Worm (Caenorhabditis elegans) whole organism, young adult: Measurements from ENCODE around the gene C15H7.4.
A peak's percentile ranks its signal among the peaks of the same experiment; 100 is the strongest.

ENCODE experiments used
- B0019.2 ChIP-seq: fragments of 200-800 bp; sonication (Bioruptor generic); conservative IDR thresholded peaks from 2 replicates; pipeline ENCODE4 v1.3.6; 2022; ENCODE audit warnings: missing genetic modification reagents, missing genetic modification characterization, missing compliant biosample characterization
- B0261.1 ChIP-seq: sonication (generic microtip); optimal IDR thresholded peaks from 2 replicates; lab custom pipeline; 2016; ENCODE audit warnings: mild to moderate bottlenecking, missing genetic modification characterization, moderate library complexity, missing compliant biosample characterization
- C17E4.6 ChIP-seq: fragments of 200-800 bp; sonication (Bioruptor generic); IDR thresholded peaks from 2 replicates; pipeline ENCODE4 v1.3.6; 2022; ENCODE audit warnings: missing genetic modification reagents, missing genetic modification characterization, missing compliant biosample characterization
- F23B12.7 ChIP-seq: sonication (generic microtip); optimal IDR thresholded peaks from 2 replicates; lab custom pipeline; 2017; ENCODE audit warnings: missing genetic modification characterization, mild to moderate bottlenecking, missing compliant biosample characterization, antibody characterized with exemption, moderate library complexity; ENCODE audit not compliant: insufficient read depth
- F33H1.4 ChIP-seq: fragments of 200-800 bp; sonication (Bioruptor generic); IDR thresholded peaks from 2 replicates; pipeline ENCODE4 v1.3.6; 2022; ENCODE audit warnings: missing genetic modification reagents, missing genetic modification characterization, missing compliant biosample characterization
- K11D2.4 ChIP-seq: fragments of 200-800 bp; sonication (Bioruptor generic); IDR thresholded peaks from 2 replicates; pipeline ENCODE4 v1.3.6; 2022; ENCODE audit warnings: missing genetic modification reagents, missing genetic modification characterization, missing compliant biosample characterization
- K12H6.12 ChIP-seq: fragments of 200-800 bp; sonication (Bioruptor generic); optimal IDR thresholded peaks from 2 replicates; lab custom pipeline; 2018; ENCODE audit warnings: mild to moderate bottlenecking, missing genetic modification characterization, missing compliant biosample characterization
- T26A5.8 ChIP-seq: sonication (generic microtip); optimal IDR thresholded peaks from 2 replicates; lab custom pipeline; 2016; ENCODE audit warnings: missing genetic modification characterization, missing compliant biosample characterization
- Y79H2A.3 ChIP-seq: fragments of 200-800 bp; sonication (Bioruptor generic); conservative IDR thresholded peaks from 2 replicates; pipeline ENCODE4 v1.3.6; 2022; ENCODE audit warnings: missing genetic modification reagents, missing genetic modification characterization, missing compliant biosample characterization
- ZK185.1 ChIP-seq: sonication (generic microtip); optimal IDR thresholded peaks from 2 replicates; lab custom pipeline; 2016; ENCODE audit warnings: mild to moderate bottlenecking, missing genetic modification characterization, missing compliant biosample characterization; ENCODE audit not compliant: poor library complexity, severe bottlenecking
- ama-1 ChIP-seq, 3 experiments: fragments of 150-350 bp in 1 of 3; sonication (generic microtip) in 2 of 3; optimal IDR thresholded peaks; 2 replicates each; lab custom pipeline; 2014 to 2018; ENCODE audit warnings: missing biosample characterization in 2 of 3, missing genetic modification characterization in 2 of 3, missing genetic modification reagents in 2 of 3
- aptf-2 ChIP-seq: fragments of 200-800 bp; sonication (Bioruptor generic); conservative IDR thresholded peaks from 2 replicates; pipeline ENCODE4 v1.3.6; 2022; ENCODE audit warnings: missing genetic modification reagents, missing genetic modification characterization, missing compliant biosample characterization
- attf-3 ChIP-seq: fragments of 200-800 bp; sonication (Bioruptor generic); conservative IDR thresholded peaks from 2 replicates; pipeline ENCODE4 v1.3.6; 2022; ENCODE audit warnings: missing genetic modification reagents, missing genetic modification characterization, missing compliant biosample characterization
- attf-5 ChIP-seq: fragments of 200-800 bp; sonication (Bioruptor generic); optimal IDR thresholded peaks from 2 replicates; lab custom pipeline; 2018; ENCODE audit warnings: mild to moderate bottlenecking, missing genetic modification characterization, missing compliant biosample characterization
- attf-6 ChIP-seq: fragments of 200-800 bp; sonication (Bioruptor generic); IDR thresholded peaks from 2 replicates; pipeline ENCODE4 v1.3.6; 2022; ENCODE audit warnings: missing genetic modification reagents, missing genetic modification characterization, missing compliant biosample characterization
- ccch-3 ChIP-seq: fragments of 200-800 bp; sonication (Bioruptor generic); optimal IDR thresholded peaks from 2 replicates; lab custom pipeline; 2018; ENCODE audit warnings: mild to moderate bottlenecking, missing genetic modification characterization, missing compliant biosample characterization
- cebp-1 ChIP-seq, 2 experiments: fragments of 200-800 bp in 1 of 2; sonication (Bioruptor generic) in 1 of 2; sonication (generic microtip) in 1 of 2; IDR thresholded peaks in 1 of 2; optimal IDR thresholded peaks in 1 of 2; 2 replicates each; pipeline versions ENCODE4 v1.3.6 to Lab custom; 2017 to 2022; ENCODE audit warnings: missing compliant biosample characterization in 2 of 2, missing genetic modification characterization in 2 of 2, mild to moderate bottlenecking in 1 of 2, missing genetic modification reagents in 1 of 2, moderate library complexity in 1 of 2
- ceh-27 ChIP-seq: fragments of 200-800 bp; sonication (Bioruptor generic); optimal IDR thresholded peaks from 2 replicates; lab custom pipeline; 2018; ENCODE audit warnings: mild to moderate bottlenecking, missing genetic modification characterization, moderate library complexity, missing compliant biosample characterization
- ceh-40 ChIP-seq: fragments of 200-800 bp; sonication (Bioruptor generic); IDR thresholded peaks from 2 replicates; pipeline ENCODE4 v1.3.6; 2022; ENCODE audit warnings: missing genetic modification characterization, missing compliant biosample characterization
- ceh-91 ChIP-seq: fragments of 200-800 bp; sonication (Bioruptor generic); IDR thresholded peaks from 2 replicates; pipeline ENCODE4 v1.3.6; 2022; ENCODE audit warnings: missing genetic modification reagents, missing genetic modification characterization, missing compliant biosample characterization
- die-1 ChIP-seq: sonication (generic microtip); optimal IDR thresholded peaks from 2 replicates; lab custom pipeline; 2016; ENCODE audit warnings: missing genotype, mild to moderate bottlenecking, missing genetic modification characterization, missing compliant biosample characterization
- dox-1 ChIP-seq: fragments of 200-800 bp; sonication (Bioruptor generic); IDR thresholded peaks from 2 replicates; pipeline ENCODE4 v1.3.6; 2022; ENCODE audit warnings: missing genetic modification reagents, missing genetic modification characterization, missing compliant biosample characterization
- fkh-3 ChIP-seq: sonication (generic microtip); optimal IDR thresholded peaks from 2 replicates; lab custom pipeline; 2016; ENCODE audit warnings: mild to moderate bottlenecking, missing genetic modification characterization, missing compliant biosample characterization
- hlh-26 ChIP-seq: fragments of 200-800 bp; sonication (Bioruptor generic); conservative IDR thresholded peaks from 2 replicates; pipeline ENCODE4 v1.3.6; 2022; ENCODE audit warnings: missing genetic modification reagents, missing genetic modification characterization, missing compliant biosample characterization
- hmg-1.2 ChIP-seq: fragments of 200-800 bp; sonication (Bioruptor generic); IDR thresholded peaks from 2 replicates; pipeline ENCODE4 v1.3.6; 2022; ENCODE audit warnings: missing genetic modification reagents, missing genetic modification characterization, missing compliant biosample characterization
- lin-26 ChIP-seq: fragments of 200-800 bp; sonication (Bioruptor generic); IDR thresholded peaks from 2 replicates; pipeline ENCODE4 v1.3.6; 2022; ENCODE audit warnings: missing genetic modification reagents, missing genetic modification characterization, missing compliant biosample characterization
- lin-35 ChIP-seq, 3 experiments: fragments of 150-350 bp in 2 of 3; sonication (generic microtip) in 1 of 3; optimal IDR thresholded peaks; 2 replicates each; lab custom pipeline; 2014 to 2018; ENCODE audit warnings: missing biosample characterization in 3 of 3, missing genetic modification characterization in 3 of 3, missing genetic modification reagents in 3 of 3
- lsl-1 ChIP-seq: fragments of 200-800 bp; sonication (Bioruptor generic); optimal IDR thresholded peaks from 2 replicates; lab custom pipeline; 2018; ENCODE audit warnings: mild to moderate bottlenecking, missing genetic modification characterization, moderate library complexity, missing compliant biosample characterization
- madf-10 ChIP-seq: sonication (generic microtip); optimal IDR thresholded peaks from 2 replicates; lab custom pipeline; 2016; ENCODE audit warnings: mild to moderate bottlenecking, missing genetic modification characterization, missing compliant biosample characterization
- madf-3 ChIP-seq: fragments of 200-800 bp; sonication (Bioruptor generic); IDR thresholded peaks from 2 replicates; pipeline ENCODE4 v1.3.6; 2022; ENCODE audit warnings: missing genetic modification reagents, missing genetic modification characterization, missing compliant biosample characterization
- madf-6 ChIP-seq: fragments of 200-800 bp; sonication (Bioruptor generic); IDR thresholded peaks from 2 replicates; pipeline ENCODE4 v1.3.6; 2022; ENCODE audit warnings: missing genetic modification reagents, missing genetic modification characterization, missing compliant biosample characterization
- mcd-1 ChIP-seq: fragments of 200-800 bp; sonication (Bioruptor generic); IDR thresholded peaks from 2 replicates; pipeline ENCODE4 v1.3.6; 2022; ENCODE audit warnings: missing genetic modification reagents, missing genetic modification characterization, missing compliant biosample characterization
- mxl-1 ChIP-seq: sonication (generic microtip); optimal IDR thresholded peaks from 2 replicates; lab custom pipeline; 2016; ENCODE audit warnings: missing genetic modification characterization, missing compliant biosample characterization
- nfyb-1 ChIP-seq: fragments of 200-800 bp; sonication (Bioruptor generic); IDR thresholded peaks from 2 replicates; pipeline ENCODE4 v1.3.6; 2022; ENCODE audit warnings: missing genetic modification reagents, missing genetic modification characterization, missing compliant biosample characterization
- pbrm-1 ChIP-seq: fragments of 200-800 bp; sonication (Bioruptor generic); IDR thresholded peaks from 2 replicates; pipeline ENCODE4 v1.3.6; 2022; ENCODE audit warnings: missing genetic modification reagents, missing genetic modification characterization, missing compliant biosample characterization
- rpc-1 ChIP-seq, 2 experiments: fragments of 150-350 bp in 1 of 2; sonication (generic microtip) in 1 of 2; optimal IDR thresholded peaks; 2 replicates each; lab custom pipeline; 2014 to 2018; ENCODE audit warnings: missing biosample characterization in 1 of 2, missing genetic modification characterization in 1 of 2, missing genetic modification reagents in 1 of 2, missing genotype in 1 of 2
- snpc-1.1 ChIP-seq: sonication (generic microtip); optimal IDR thresholded peaks from 2 replicates; lab custom pipeline; 2017; ENCODE audit warnings: missing genetic modification characterization, mild to moderate bottlenecking, missing compliant biosample characterization, antibody characterized with exemption, moderate library complexity, missing genotype, missing genetic modification reagents; ENCODE audit not compliant: insufficient read depth
- tbp1 ChIP-seq: fragments of 200-800 bp; sonication (Bioruptor generic); optimal IDR thresholded peaks from 2 replicates; lab custom pipeline; 2018; ENCODE audit warnings: mild to moderate bottlenecking, missing genetic modification characterization, missing compliant biosample characterization
- tbx-9 ChIP-seq: sonication (generic microtip); optimal IDR thresholded peaks from 2 replicates; lab custom pipeline; 2016; ENCODE audit warnings: borderline replicate concordance, missing genetic modification characterization, inconsistent platforms, missing compliant biosample characterization
- xnd-1 ChIP-seq: sonication (generic microtip); optimal IDR thresholded peaks from 2 replicates; lab custom pipeline; 2016; ENCODE audit warnings: missing genotype, missing genetic modification reagents, missing genetic modification characterization, missing compliant biosample characterization
- ztf-28 ChIP-seq: fragments of 200-800 bp; sonication (Bioruptor generic); IDR thresholded peaks from 2 replicates; pipeline ENCODE4 v1.3.6; 2022; ENCODE audit warnings: missing genetic modification reagents, missing genetic modification characterization, missing compliant biosample characterization

Gene C15H7.4

DNA sequence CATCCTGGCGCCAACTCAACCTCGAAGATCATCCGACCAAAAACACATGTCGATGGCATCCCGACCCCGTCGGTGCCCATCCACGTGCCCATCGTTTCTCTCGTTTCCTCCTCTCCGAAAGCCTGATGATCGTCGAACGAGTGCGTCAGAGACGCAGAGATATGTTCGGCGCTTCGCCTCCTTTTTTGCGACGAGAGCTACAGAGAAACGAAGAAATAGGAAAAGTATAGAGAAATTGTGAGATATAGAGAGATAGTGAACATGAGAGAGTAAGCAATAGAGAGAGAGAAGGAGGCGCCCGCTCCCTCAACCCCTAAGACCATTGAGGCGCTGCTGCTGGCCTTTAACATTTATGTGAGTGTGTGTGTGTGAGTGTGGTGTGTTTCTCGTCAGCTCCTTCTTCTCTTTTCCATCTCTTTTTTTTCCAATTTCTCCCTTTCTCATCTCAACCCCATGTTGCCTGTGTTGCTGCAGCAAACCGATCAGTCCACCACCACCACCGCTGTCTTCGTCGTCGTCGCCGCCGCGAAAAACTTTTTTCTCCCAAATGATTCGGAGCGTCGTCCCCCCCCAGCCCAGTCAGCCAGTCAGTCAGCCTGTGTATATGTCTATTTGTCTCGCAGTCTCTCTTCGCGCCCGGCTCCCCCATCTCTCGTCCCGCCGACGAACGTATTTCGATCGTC lies 36.5 kb downstream of the C15H7.4 start, which contains the start of gene hlh-11 (continued):
- TF ChIP-seq tbx-9: no peak
- TF ChIP-seq Y79H2A.3 (GFP tag; lab: Robert Waterston, UW): no peak
- TF ChIP-seq K12H6.12: peak; percentile 93
- no peak for TF ChIP-seq madf-3 (GFP tag; lab: Robert Waterston, UW)
- peak; percentile 92 for TF ChIP-seq attf-5 (GFP tag; lab: Kevin White, UChicago)
- TF ChIP-seq hlh-26 (GFP tag; lab: Robert Waterston, UW): no peak
- no peak for TF ChIP-seq snpc-1.1
- no peak for TF ChIP-seq ceh-91 (GFP tag; lab: Robert Waterston, UW)
- peak; percentile 7 for TF ChIP-seq mxl-1 (tag; lab: Kevin White, UChicago)
- TF ChIP-seq tbp1: peak; percentile 43
- TF ChIP-seq mcd-1: peak; percentile 69
- TF ChIP-seq T26A5.8 (tag; lab: Kevin White, UChicago): no peak
- TF ChIP-seq madf-6 (GFP tag; lab: Robert Waterston, UW): no peak
- TF ChIP-seq B0261.1 (tag; lab: Kevin White, UChicago): no peak

DNA sequence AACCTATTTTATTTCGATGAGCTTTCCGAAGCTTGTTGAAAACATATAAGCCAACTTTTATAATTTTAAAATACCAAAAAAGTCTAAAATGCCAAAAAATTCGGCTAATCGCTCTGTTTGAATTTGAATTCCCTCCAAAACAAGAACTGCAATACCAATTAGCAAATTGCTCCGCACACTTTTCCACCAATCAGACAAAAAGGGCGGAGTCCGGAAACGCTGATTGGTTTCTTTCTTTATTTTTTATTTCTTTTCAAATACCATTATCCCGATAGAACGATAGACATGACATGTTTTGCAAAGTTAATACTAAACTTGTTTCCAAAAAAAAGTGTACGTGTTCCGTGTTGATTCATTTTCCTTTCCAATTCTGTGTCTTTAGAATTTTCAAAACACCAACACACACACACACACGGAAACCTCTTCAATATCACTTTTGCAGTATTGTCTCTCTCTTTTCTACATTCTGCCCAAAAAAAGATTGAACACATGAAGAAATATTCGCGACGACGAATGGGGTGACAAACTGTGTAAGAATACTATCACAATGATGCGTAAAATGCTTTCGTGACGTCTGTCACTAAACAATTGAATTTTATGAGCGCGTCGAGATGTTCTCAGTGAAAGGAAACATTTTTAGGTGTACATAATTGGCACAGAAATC lies 38.0 kb downstream of the C15H7.4 start:
- TF ChIP-seq T26A5.8 (tag; lab: Kevin White, UChicago) (no peak), madf-10 (tag; lab: Kevin White, UChicago) (no peak), nfyb-1 (GFP tag; lab: Robert Waterston, UW) (peak; percentile 75; the same call in 1 of the 2 replicates), C17E4.6 (GFP tag; lab: Robert Waterston, UW) (no peak), ceh-27 (GFP tag; lab: Kevin White, UChicago) (peak; percentile 3), ama-1 (optimal IDR thresholded peaks at IDR 0.05; lab: Kevin White, UChicago) (no peak), ama-1 (GFP tag; optimal IDR thresholded peaks at IDR 0.05; lab: Kevin White, UChicago) (no peak), F33H1.4 (no peak)

DNA sequence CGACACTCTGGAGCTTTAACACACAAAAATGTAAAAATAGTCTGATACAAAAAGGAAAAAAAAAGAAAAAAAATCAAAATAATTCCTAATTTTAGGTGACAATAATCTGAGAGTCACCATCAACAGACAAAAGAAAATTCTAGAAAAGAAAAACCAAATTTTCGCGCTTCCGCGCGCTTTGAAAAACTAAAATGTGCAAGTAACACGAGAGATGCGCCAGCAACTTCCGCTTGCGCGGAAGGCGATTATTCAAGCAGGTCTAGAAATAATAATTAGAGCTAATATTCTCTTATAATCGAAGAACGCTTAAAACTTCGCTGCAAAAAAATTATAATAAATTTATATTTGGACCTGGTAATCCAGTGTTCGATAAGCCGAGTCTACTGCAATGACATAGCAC lies 38.8 kb downstream of the C15H7.4 start:
- TF ChIP-seq ceh-40 (GFP tag; lab: Robert Waterston, UW) (0 out of 2 replicates have a peak, but pooled peaks have one; percentile 48), lin-26 (GFP tag; lab: Robert Waterston, UW) (peak; percentile 87), ceh-91 (GFP tag; lab: Robert Waterston, UW) (peak; percentile 100), ztf-28 (GFP tag; lab: Robert Waterston, UW) (peak; percentile 94), B0019.2 (GFP tag; lab: Robert Waterston, UW) (peak; percentile 99), aptf-2 (peak; percentile 68; the same call in 1 of the 2 replicates), hmg-1.2 (peak; percentile 85), attf-3 (peak; percentile 72), Y79H2A.3 (GFP tag; lab: Robert Waterston, UW) (peak; percentile 97), madf-10 (tag; lab: Kevin White, UChicago) (no peak), lsl-1 (GFP tag; lab: Kevin White, UChicago) (peak; percentile 96), pbrm-1 (GFP tag; lab: Robert Waterston, UW) (peak; percentile 94), cebp-1 (GFP tag; IDR thresholded peaks at IDR 0.05; lab: Robert Waterston, UW) (no peak), cebp-1 (tag; optimal IDR thresholded peaks at IDR 0.05; lab: Kevin White, UChicago) (peak; percentile 33), ceh-27 (GFP tag; lab: Kevin White, UChicago) (no peak), ccch-3 (no peak), fkh-3 (tag; lab: Kevin White, UChicago) (no peak), dox-1 (GFP tag; lab: Robert Waterston, UW) (peak; percentile 98), die-1 (tag; lab: Kevin White, UChicago) (peak; percentile 16), ZK185.1 (tag; lab: Kevin White, UChicago) (peak; percentile 69), lin-35 (GFP tag; optimal IDR thresholded peaks at IDR 0.05; lab: Kevin White, UChicago) (peak; percentile 56 to 92 (median 88)), F23B12.7 (tag; lab: Kevin White, UChicago) (peak; percentile 42), attf-6 (peak; percentile 91), xnd-1 (tag; lab: Kevin White, UChicago) (peak; percentile 100), rpc-1 (optimal IDR thresholded peaks at IDR 0.05; lab: Kevin White, UChicago) (peak; percentile 15), rpc-1 (tag; optimal IDR thresholded peaks at IDR 0.05; lab: Kevin White, UChicago) (no peak), K11D2.4 (GFP tag; lab: Robert Waterston, UW) (0 out of 2 replicates have a peak, but pooled peaks have one; percentile 21)
